Worm (Caenorhabditis elegans): Measurements from ENCODE around the gene F13H10.5.

DNA sequence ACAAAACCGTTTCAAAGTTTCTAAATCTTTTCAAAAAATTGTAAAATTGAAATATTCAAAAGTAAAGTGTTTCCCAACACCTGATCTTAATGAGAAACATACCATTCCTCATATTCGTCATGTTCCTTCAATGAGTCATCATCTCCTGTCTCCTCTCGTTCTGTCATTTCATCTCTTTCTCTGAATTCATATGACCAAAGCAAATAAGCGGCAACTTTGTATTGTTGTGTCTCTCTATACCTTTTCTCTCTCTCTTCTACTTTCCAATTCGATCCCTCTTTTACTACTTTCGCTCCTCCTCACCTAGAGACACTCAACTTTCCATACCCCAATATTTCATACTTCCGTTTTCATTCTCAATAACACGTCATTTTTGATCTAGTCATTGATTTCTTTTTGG is 17.5 kb downstream of the F13H10.5 start:
- TF ChIP-seq ama-1 (optimal IDR thresholded peaks at IDR 0.05) (no peak), scrt-1 (GFP tag; IDR thresholded peaks at IDR 0.05) (no peak), aly-1 (tag; optimal IDR thresholded peaks at IDR 0.05) (no peak), tbx-11 (GFP tag; IDR thresholded peaks at IDR 0.05) (no peak), ets-7 (tag; optimal IDR thresholded peaks at IDR 0.05) (no peak), B0310.2 (tag; optimal IDR thresholded peaks at IDR 0.05) (no peak), sea-1 (GFP tag; conservative IDR thresholded peaks at IDR 0.05) (no peak), tbx-37 (GFP tag; conservative IDR thresholded peaks at IDR 0.05) (no peak), hnd-1 (tag; optimal IDR thresholded peaks at IDR 0.05) (no peak), tra-4 (tag; optimal IDR thresholded peaks at IDR 0.05) (no peak), hmg-4 (GFP tag; optimal IDR thresholded peaks at IDR 0.05) (no peak), flt-1 (GFP tag; IDR thresholded peaks at IDR 0.05) (no peak), ceh-13 (GFP tag; optimal IDR thresholded peaks at IDR 0.05) (no peak), hmbx-1 (tag; optimal IDR thresholded peaks at IDR 0.05) (no peak)

Data from whole organism, early embryonic.